Fruit fly (Drosophila melanogaster) whole organism: Measurements from ENCODE around the gene CG43330.

Source experiments
- CG8478 ChIP-seq: fragments of >200 bp; optimal IDR thresholded peaks from 2 replicates; lab custom pipeline; 2018; ENCODE audit warnings: inconsistent platforms
- Dll ChIP-seq: fragments of >200 bp; optimal IDR thresholded peaks from 2 replicates; lab custom pipeline; 2017
- EcR ChIP-seq, 2 experiments: fragments of >200 bp; optimal IDR thresholded peaks; 2 replicates each; lab custom pipeline; 2017; ENCODE audit warnings: missing biosample characterization in 2 of 2, missing genetic modification characterization in 2 of 2, missing genetic modification reagents in 2 of 2
- pan ChIP-seq: fragments of >200 bp; optimal IDR thresholded peaks from 2 replicates; lab custom pipeline; 2017
- psq ChIP-seq: fragments of >200 bp; optimal IDR thresholded peaks from 2 replicates; lab custom pipeline; 2017
- usp ChIP-seq: fragments of >200 bp; optimal IDR thresholded peaks from 2 replicates; lab custom pipeline; 2017; ENCODE audit warnings: missing biosample characterization, missing genetic modification characterization, mixed read lengths

Gene CG43330

DNA sequence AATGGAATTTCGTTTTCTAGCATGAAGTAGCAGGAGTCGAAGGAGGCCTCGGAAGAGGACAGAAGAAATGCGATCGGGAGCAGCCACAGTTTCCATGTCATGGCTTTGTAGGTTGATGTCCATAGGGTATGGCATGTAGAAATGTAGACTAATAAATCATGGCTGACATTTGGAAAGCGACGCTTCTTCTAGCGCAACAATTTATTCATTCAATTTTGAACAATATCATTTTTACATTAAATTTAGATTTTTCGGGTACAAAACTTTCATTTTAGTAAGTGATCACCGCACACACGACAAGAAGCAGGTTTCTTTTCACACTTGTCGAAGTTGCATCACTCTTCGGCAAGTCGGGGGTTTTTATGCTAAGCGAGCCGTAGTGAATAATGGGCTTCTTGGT lies at the start of gene CG43330:
TSS of gene CG43330 (minus strand) at position 101 of the 400 bp plus-strand sequence.
- TF ChIP-seq EcR (GFP tag; optimal IDR thresholded peaks at IDR 0.05; lab: Kevin White, UChicago) (no peak), psq (lab: Kevin White, UChicago) (no peak), usp (GFP tag; lab: Kevin White, UChicago) (no peak)

dm6 chr3L:22549926-22550325 lies 45.7 kb upstream of the CG43330 start, which contains the start of gene Trxr2:
Trxr2 (plus strand) TSS chr3L:22550226.
- no peak for TF ChIP-seq Dll (lab: Kevin White, UChicago)

dm6 chr3L:22548137-22548536 lies 43.9 kb upstream of the CG43330 start, which contains the start of gene CG11404:
CG11404 (plus strand) TSS chr3L:22548437.
- TF ChIP-seq usp (GFP tag; lab: Kevin White, UChicago) (no peak), pan (no peak), EcR (GFP tag; optimal IDR thresholded peaks at IDR 0.05; lab: Kevin White, UChicago) (no peak), CG8478 (lab: Kevin White, UChicago) (no peak), psq (lab: Kevin White, UChicago) (no peak), Dll (lab: Kevin White, UChicago) (no peak)

DNA sequence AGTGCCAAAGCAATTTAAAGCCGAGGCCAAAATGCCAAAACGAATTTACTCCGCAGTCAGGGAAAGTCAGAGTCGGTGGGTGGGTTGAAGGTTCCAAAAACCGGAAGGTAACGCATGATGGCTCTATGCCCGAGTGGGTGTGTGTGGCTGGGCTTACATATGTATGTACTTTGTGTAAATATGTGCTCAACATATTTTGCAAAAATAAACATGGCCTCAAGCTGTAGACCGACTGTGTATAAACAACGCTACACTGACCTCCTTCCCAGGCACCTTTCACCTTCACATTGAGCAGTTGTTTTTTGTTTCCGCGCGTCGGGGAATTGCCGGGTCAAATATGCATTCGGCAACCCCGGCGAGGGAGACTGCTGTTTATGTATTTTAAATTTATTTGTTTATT lies 15.8 kb upstream of the CG43330 start:
- TF ChIP-seq pan (no peak), EcR (GFP tag; optimal IDR thresholded peaks at IDR 0.05; lab: Kevin White, UChicago) (no peak), CG8478 (lab: Kevin White, UChicago) (no peak), psq (lab: Kevin White, UChicago) (no peak), Dll (lab: Kevin White, UChicago) (no peak), usp (GFP tag; lab: Kevin White, UChicago) (no peak)

- no peak for TF ChIP-seq EcR (GFP tag; optimal IDR thresholded peaks at IDR 0.05; lab: Kevin White, UChicago)
- no peak for TF ChIP-seq CG8478 (lab: Kevin White, UChicago)
- no peak for TF ChIP-seq psq (lab: Kevin White, UChicago)
- no peak for TF ChIP-seq pan
- no peak for TF ChIP-seq usp (GFP tag; lab: Kevin White, UChicago)
- no peak for TF ChIP-seq Dll (lab: Kevin White, UChicago)
Observed at dm6 chr3L:22505118-22505517, 895 bp upstream of the CG43330 start, which contains the start of gene CG43329. CG43329 (minus strand) TSS chr3L:22505218.

DNA sequence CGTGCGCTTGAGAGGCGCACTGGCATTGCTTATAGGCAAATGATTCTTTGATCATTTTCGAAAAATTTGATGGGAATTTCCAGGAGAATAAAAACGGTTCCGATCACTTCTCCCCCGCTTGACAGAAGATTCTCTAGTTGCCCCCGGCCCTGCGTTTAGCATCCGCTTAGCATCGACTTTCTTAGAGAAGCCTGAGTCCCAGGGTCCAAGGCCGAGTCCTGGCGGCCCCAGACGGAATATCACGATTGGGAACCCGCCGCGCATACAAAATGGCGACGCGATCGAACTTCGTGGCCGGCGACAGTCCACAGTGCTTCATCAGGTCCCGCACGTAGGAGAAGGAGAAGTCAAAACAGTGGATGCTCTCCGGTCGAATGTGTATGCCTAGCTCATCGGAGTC lies 493 bp downstream of the CG43330 start, which contains the start of gene CG43331:
TSS of gene CG43331 (minus strand) at position 101 of the 400 bp plus-strand sequence.
- no peak for TF ChIP-seq psq (lab: Kevin White, UChicago)
- TF ChIP-seq Dll (lab: Kevin White, UChicago): no peak
- TF ChIP-seq CG8478 (lab: Kevin White, UChicago): no peak
- TF ChIP-seq pan: no peak
- no peak for TF ChIP-seq EcR (GFP tag; optimal IDR thresholded peaks at IDR 0.05; lab: Kevin White, UChicago)
- no peak for TF ChIP-seq usp (GFP tag; lab: Kevin White, UChicago)

DNA sequence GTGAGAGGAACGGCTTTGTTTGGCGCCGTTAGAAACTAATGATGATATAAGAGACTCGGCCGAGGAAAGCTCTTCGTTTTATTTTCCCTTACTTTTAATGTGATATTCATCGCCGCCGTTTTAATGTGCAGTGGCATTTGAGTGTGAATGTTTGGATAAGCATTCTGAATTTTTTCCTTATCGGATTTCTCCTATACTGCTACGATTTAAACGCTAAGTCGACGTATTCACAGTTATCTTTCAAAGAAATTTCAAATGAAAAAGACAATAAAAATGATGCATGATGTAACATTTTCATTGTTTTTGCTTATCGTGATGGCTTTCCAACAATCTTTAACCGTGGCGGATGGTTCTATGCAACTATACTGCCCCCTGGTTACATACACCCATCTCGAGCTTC lies 2.9 kb downstream of the CG43330 start, which contains the start of gene CG43312:
TSS of gene CG43312 (plus strand) at position 301 of the 400 bp plus-strand sequence.
- no peak for TF ChIP-seq usp (GFP tag; lab: Kevin White, UChicago)
- TF ChIP-seq psq (lab: Kevin White, UChicago): no peak
- TF ChIP-seq CG8478 (lab: Kevin White, UChicago): no peak
- TF ChIP-seq Dll (lab: Kevin White, UChicago): no peak
- no peak for TF ChIP-seq EcR (GFP tag; optimal IDR thresholded peaks at IDR 0.05; lab: Kevin White, UChicago)
- TF ChIP-seq pan: no peak

DNA sequence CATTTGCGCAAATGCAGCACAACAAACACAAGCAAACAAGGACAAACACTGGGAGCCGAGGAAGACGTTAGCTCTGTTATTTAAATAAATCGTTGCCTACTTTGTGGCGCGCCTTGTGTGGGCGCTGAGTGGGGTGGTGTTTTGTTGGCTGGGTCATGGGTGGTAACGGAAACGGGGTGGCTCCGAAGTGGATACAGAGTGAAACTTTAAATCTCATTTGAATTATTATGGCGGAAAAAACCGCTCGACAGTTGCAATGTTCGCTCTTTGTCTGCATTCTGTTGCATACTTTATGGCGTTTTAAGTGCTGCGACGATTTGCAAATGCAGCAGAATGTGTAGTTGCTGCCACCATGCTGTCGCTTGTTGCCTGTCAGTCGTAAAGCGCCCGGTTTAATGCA lies 6.6 kb downstream of the CG43330 start:
- no peak for TF ChIP-seq psq (lab: Kevin White, UChicago)
- TF ChIP-seq CG8478 (lab: Kevin White, UChicago): no peak
- no peak for TF ChIP-seq Dll (lab: Kevin White, UChicago)
- TF ChIP-seq pan: no peak
- no peak for TF ChIP-seq usp (GFP tag; lab: Kevin White, UChicago)
- TF ChIP-seq EcR (GFP tag; optimal IDR thresholded peaks at IDR 0.05; lab: Kevin White, UChicago): no peak

DNA sequence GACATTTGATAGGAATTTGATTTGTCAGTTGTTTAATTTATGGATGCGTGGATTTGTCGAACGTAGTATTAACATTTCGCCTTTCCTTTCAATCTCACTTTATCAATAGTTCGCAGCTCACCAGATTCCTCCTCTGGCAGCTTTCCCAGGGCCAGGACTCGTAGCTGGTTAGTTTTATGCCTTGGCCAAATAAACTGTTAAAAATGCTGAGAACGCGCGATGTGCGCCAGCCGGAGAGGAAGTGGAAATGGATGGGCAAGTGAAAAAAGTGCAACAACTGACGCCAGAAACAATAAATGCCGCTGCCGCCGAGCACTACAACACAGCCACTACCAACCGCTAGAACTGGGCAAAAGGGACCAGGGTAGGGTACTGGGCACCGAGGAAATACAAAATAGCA lies 20.8 kb downstream of the CG43330 start:
- TF ChIP-seq Dll (lab: Kevin White, UChicago): no peak
- TF ChIP-seq EcR (GFP tag; optimal IDR thresholded peaks at IDR 0.05; lab: Kevin White, UChicago): no peak
- TF ChIP-seq CG8478 (lab: Kevin White, UChicago): no peak
- no peak for TF ChIP-seq pan
- TF ChIP-seq usp (GFP tag; lab: Kevin White, UChicago): no peak
- TF ChIP-seq psq (lab: Kevin White, UChicago): no peak

DNA sequence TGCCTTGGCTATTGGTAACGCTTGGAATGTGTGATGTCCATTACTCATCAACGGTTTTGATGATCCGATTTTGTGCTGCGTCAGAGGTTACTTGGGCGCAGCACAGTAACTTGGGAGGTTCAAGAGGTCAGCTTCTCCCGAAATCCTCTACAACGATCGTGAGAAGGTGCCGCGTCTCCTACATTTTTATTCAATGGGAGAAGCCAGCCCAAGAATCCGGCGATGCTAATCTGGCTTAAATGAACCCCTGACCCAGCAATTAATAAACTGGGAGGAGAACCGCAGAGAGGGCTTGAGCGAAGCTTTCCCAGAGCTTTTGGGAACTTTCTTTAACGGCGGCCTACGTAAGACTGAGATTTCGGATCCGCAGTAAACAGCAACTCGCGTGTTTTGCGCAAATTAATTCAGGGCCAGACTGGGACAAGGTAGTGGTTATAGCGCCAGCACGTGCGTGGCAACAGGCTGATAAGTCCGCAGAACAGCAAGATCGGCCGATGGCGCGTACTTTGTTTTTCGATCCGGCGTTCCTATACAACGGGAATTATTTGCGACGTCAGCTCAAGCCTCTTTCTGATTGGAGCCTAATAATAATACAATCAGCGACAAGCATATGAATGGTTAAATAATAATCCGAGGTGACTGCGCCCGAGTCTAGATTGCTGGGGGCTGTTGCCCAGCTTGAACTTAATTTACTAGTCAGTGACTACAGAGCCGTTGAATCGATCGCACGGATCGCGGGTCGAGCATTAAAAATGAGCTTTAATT lies 30.0 kb downstream of the CG43330 start, which contains the start of gene CG11425:
TSS of gene CG11425 (plus strand) at position 715 of the 765 bp plus-strand sequence.
- no peak for TF ChIP-seq CG8478 (lab: Kevin White, UChicago)
- TF ChIP-seq EcR (GFP tag; optimal IDR thresholded peaks at IDR 0.05; lab: Kevin White, UChicago): peak in 1 of 2 experiments; percentile 53

- TF ChIP-seq usp (GFP tag; lab: Kevin White, UChicago) (no peak), psq (lab: Kevin White, UChicago) (no peak), CG8478 (lab: Kevin White, UChicago) (no peak), EcR (GFP tag; optimal IDR thresholded peaks at IDR 0.05; lab: Kevin White, UChicago) (no peak), pan (no peak), Dll (lab: Kevin White, UChicago) (no peak)
Observed at dm6 chr3L:22471586-22472291, 32.5 kb downstream of the CG43330 start.
